Worm (Caenorhabditis elegans): ENCODE results near the gene F53B7.4.

The F53B7.4 gene

DNA sequence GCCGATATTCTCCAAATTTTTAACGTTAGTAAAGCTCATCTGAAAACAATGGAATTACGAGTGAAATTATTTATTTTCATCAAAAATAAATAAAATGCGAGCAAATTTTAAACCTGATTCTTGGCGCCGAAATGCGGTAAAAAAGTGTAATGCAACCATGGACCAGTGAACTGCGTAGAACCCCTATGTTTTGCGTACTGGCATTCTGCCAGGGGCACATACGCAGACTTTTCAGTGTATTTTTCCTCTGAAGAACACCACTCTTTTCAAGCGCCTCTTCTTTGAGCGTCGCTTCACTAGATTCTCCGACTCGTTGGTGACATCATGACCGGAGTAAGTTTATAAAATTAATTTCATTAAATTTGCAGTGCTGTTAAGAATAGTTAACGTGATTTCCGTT is 36.8 kb downstream of the F53B7.4 start, which contains the start of the genes ctf-4 and eef-1G (continued):
- TF ChIP-seq F13H6.1 (tag; optimal IDR thresholded peaks at IDR 0.05) (peak; percentile 96), C34F6.9 (tag; optimal IDR thresholded peaks at IDR 0.05) (peak; percentile 99)

DNA sequence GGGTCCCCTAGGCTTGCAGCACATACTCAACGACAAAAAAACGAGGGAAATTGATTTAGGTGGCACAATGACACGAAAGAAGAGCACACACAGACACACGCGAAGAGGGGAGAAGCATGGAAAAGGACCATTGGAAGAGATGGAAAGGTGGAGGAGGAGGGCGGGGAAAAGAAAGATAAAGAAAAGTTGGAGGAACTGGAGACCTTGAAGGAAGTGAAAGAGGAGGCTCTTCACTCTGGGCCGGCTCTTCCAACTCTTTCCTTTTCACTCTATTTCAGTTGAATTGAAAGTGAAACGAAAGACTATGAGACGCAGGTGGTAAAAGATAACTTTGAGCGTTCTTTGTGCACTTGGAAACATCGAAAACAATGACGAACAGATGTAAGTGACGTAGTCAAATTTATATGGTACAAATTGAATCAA is 40.9 kb downstream of the F53B7.4 start:
- TF ChIP-seq sma-3 (GFP tag; optimal IDR thresholded peaks at IDR 0.05) (no peak), unc-55 (GFP tag; optimal IDR thresholded peaks at IDR 0.05) (peak; percentile 85), sem-4 (tag; optimal IDR thresholded peaks at IDR 0.05) (peak; percentile 74), nhr-6 (tag; optimal IDR thresholded peaks at IDR 0.05) (peak; percentile 63), peb-1 (tag; optimal IDR thresholded peaks at IDR 0.05) (no peak), egl-27 (tag; optimal IDR thresholded peaks at IDR 0.05) (peak; percentile 31), mdl-1 (tag; optimal IDR thresholded peaks at IDR 0.05) (peak in 1 of 2 experiments; percentile 55), sma-9 (GFP tag; optimal IDR thresholded peaks at IDR 0.05) (peak; percentile 88), sma-9 (tag; optimal IDR thresholded peaks at IDR 0.05) (no peak), C34F6.9 (tag; optimal IDR thresholded peaks at IDR 0.05) (peak; percentile 84), unc-62 (GFP tag; optimal IDR thresholded peaks at IDR 0.05) (no peak), ztf-11 (tag; optimal IDR thresholded peaks at IDR 0.05) (no peak), Y55F3AM.14 (GFP tag; optimal IDR thresholded peaks at IDR 0.05) (peak; percentile 75), mbf-1 (tag; optimal IDR thresholded peaks at IDR 0.05) (no peak), gmeb-1 (tag; optimal IDR thresholded peaks at IDR 0.05) (no peak), mab-5 (tag; optimal IDR thresholded peaks at IDR 0.05) (peak; percentile 50), alr-1 (tag; optimal IDR thresholded peaks at IDR 0.05) (no peak), fos-1 (tag; optimal IDR thresholded peaks at IDR 0.05) (peak; percentile 32), ztf-4 (tag; optimal IDR thresholded peaks at IDR 0.05) (peak; percentile 52), F13H6.1 (tag; optimal IDR thresholded peaks at IDR 0.05) (peak; percentile 90), nhr-77 (tag; optimal IDR thresholded peaks at IDR 0.05) (no peak), nhr-21 (tag; optimal IDR thresholded peaks at IDR 0.05) (no peak), zag-1 (tag; optimal IDR thresholded peaks at IDR 0.05) (peak; percentile 6), lin-13 (GFP tag; optimal IDR thresholded peaks at IDR 0.05) (peak; percentile 43), lin-11 (tag; optimal IDR thresholded peaks at IDR 0.05) (no peak), crh-2 (tag; optimal IDR thresholded peaks at IDR 0.05) (peak; percentile 75), lsy-2 (tag; optimal IDR thresholded peaks at IDR 0.05) (peak in 1 of 2 experiments; percentile 80), nhr-129 (tag; optimal IDR thresholded peaks at IDR 0.05) (peak; percentile 85), snpc-4 (tag; optimal IDR thresholded peaks at IDR 0.05) (peak; percentile 11), blmp-1 (tag; optimal IDR thresholded peaks at IDR 0.05; ENCODE audit: insufficient read depth) (peak; percentile 74)

DNA sequence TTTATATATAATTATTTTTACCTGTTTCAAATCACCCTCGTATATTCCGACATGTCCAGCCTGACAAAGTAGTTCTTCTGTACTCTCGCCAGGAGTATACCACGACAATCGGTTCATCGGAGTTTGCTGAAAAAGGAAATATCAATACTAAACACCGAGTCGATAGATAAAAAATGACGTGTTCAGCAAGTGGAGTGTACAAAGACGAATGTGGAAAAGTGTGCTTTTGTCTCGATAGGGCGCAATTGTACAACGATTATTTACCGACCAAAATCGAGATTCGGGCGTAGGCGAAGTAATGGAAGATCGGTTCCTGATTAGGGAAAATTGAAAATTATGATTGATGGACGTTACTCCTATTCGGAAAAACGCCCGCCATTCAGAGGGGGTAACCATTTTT is 41.8 kb downstream of the F53B7.4 start, which contains the start of gene vps-36:
vps-36 (minus strand) TSS at position 126 of the 400 bp plus-strand sequence.
- TF ChIP-seq nhr-129 (tag; optimal IDR thresholded peaks at IDR 0.05) (peak; percentile 18), mab-5 (tag; optimal IDR thresholded peaks at IDR 0.05) (no peak), ztf-11 (tag; optimal IDR thresholded peaks at IDR 0.05) (no peak), fos-1 (tag; optimal IDR thresholded peaks at IDR 0.05) (peak; percentile 68), crh-2 (tag; optimal IDR thresholded peaks at IDR 0.05) (peak; percentile 27), nhr-11 (tag; optimal IDR thresholded peaks at IDR 0.05) (no peak), elt-3 (tag; optimal IDR thresholded peaks at IDR 0.05) (no peak), skn-1 (tag; optimal IDR thresholded peaks at IDR 0.05) (no peak), aly-2 (tag; optimal IDR thresholded peaks at IDR 0.05) (no peak), nhr-77 (tag; optimal IDR thresholded peaks at IDR 0.05) (no peak), unc-62 (GFP tag; optimal IDR thresholded peaks at IDR 0.05) (no peak), zag-1 (tag; optimal IDR thresholded peaks at IDR 0.05) (no peak), sma-9 (GFP tag; optimal IDR thresholded peaks at IDR 0.05) (peak; percentile 42), sma-9 (tag; optimal IDR thresholded peaks at IDR 0.05) (no peak), nhr-12 (tag; optimal IDR thresholded peaks at IDR 0.05) (no peak), mdl-1 (tag; optimal IDR thresholded peaks at IDR 0.05) (no peak), nhr-10 (tag; optimal IDR thresholded peaks at IDR 0.05) (no peak)

DNA sequence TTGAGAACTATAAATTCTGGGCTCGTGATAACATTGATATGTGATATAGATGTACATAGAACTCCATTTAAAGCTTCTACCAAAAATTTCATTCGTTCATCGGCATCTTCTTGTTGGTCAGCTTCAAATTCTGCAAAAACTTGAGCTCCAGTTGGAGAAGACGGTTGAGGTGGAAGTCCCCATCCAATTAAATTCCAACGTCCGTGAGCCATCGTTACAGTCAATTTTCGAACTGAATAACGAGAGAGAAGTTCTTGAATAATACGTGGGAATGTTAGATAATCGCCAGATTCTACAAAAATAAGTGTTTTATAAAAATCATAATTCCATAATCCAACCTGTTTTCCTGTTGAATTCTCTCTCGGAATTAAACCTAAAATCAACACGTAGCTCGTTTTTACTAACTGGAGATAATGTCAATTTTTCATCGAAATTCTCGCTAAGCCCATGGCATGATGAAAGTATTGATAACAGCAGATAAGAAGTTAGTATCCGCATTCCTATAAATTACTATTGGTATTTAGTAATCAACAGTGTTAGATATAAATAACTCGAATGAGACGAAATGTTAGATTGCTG is 43.9 kb downstream of the F53B7.4 start, which contains the start of gene pigt-1:
pigt-1 (minus strand) TSS at position 500 of the 579 bp plus-strand sequence.
- TF ChIP-seq ceh-16 (tag; optimal IDR thresholded peaks at IDR 0.05): no peak
- peak; percentile 51 for TF ChIP-seq sma-9 (GFP tag; optimal IDR thresholded peaks at IDR 0.05)
- no peak for TF ChIP-seq sma-9 (tag; optimal IDR thresholded peaks at IDR 0.05)
- TF ChIP-seq lsy-2 (tag; optimal IDR thresholded peaks at IDR 0.05): peak in 1 of 2 experiments; percentile 29
- TF ChIP-seq lin-13 (GFP tag; optimal IDR thresholded peaks at IDR 0.05): peak; percentile 14
- TF ChIP-seq ztf-1 (GFP tag; conservative IDR thresholded peaks at IDR 0.05): no peak
- TF ChIP-seq Y55F3AM.14 (GFP tag; optimal IDR thresholded peaks at IDR 0.05): peak; percentile 17
- no peak for TF ChIP-seq lin-11 (tag; optimal IDR thresholded peaks at IDR 0.05)
- TF ChIP-seq ZK546.5 (tag; optimal IDR thresholded peaks at IDR 0.05): no peak
- peak; percentile 10 for TF ChIP-seq crh-2 (tag; optimal IDR thresholded peaks at IDR 0.05)
- no peak for TF ChIP-seq elt-3 (tag; optimal IDR thresholded peaks at IDR 0.05)
- TF ChIP-seq ztf-11 (tag; optimal IDR thresholded peaks at IDR 0.05): no peak
- TF ChIP-seq nhr-237 (tag; optimal IDR thresholded peaks at IDR 0.05): no peak

Measured in whole organism, L2 larva.